Fruit fly (Drosophila melanogaster) whole organism, embryonic: ENCODE results near the gene CAH16.

ENCODE experiments used
- Aef1 ChIP-seq: fragments of 200-800 bp; sonication (Bioruptor generic); IDR thresholded peaks from 3 replicates; pipeline ENCODE4 v1.3.6; 2022; ENCODE audit warnings: missing biosample characterization, missing genetic modification characterization
- CG11093 ChIP-seq: fragments of 200-800 bp; sonication (Bioruptor generic); IDR thresholded peaks from 3 replicates; pipeline ENCODE4 v1.3.6; 2022; ENCODE audit warnings: missing biosample characterization, missing genetic modification characterization
- CG12219 ChIP-seq: fragments of 200-800 bp; sonication (Bioruptor generic); optimal IDR thresholded peaks from 3 replicates; lab custom pipeline; 2018; ENCODE audit warnings: missing biosample characterization, mild to moderate bottlenecking, missing genetic modification characterization
- CG12659 ChIP-seq: fragments of 200-800 bp; sonication (Bioruptor generic); optimal IDR thresholded peaks from 3 replicates; lab custom pipeline; 2017; ENCODE audit warnings: mild to moderate bottlenecking, missing biosample characterization, missing genetic modification reagents, missing genetic modification characterization
- CG12744 ChIP-seq: fragments of 200-800 bp; sonication (Bioruptor generic); optimal IDR thresholded peaks from 2 replicates; lab custom pipeline; 2016; ENCODE audit warnings: missing biosample characterization, missing genetic modification characterization
- CG13775 ChIP-seq: fragments of 200-800 bp; sonication (Bioruptor generic); optimal IDR thresholded peaks from 3 replicates; lab custom pipeline; 2017; ENCODE audit warnings: missing biosample characterization, mild to moderate bottlenecking, missing genetic modification characterization
- CG14050 ChIP-seq: fragments of 200-800 bp; sonication (Bioruptor generic); IDR thresholded peaks from 3 replicates; pipeline ENCODE4 v1.3.6; 2022; ENCODE audit warnings: missing biosample characterization, missing genetic modification characterization
- CG14710 ChIP-seq: fragments of 200-800 bp; sonication (Bioruptor generic); optimal IDR thresholded peaks from 3 replicates; lab custom pipeline; 2019; ENCODE audit warnings: missing biosample characterization, mild to moderate bottlenecking, missing genetic modification characterization, moderate library complexity
- CG16779 ChIP-seq: fragments of 200-800 bp; sonication (Bioruptor generic); IDR thresholded peaks from 2 replicates; pipeline ENCODE4 v1.3.6; 2022; ENCODE audit warnings: missing biosample characterization, missing genetic modification characterization
- CG17612 ChIP-seq: fragments of 200-800 bp; sonication (Bioruptor generic); IDR thresholded peaks from 2 replicates; pipeline ENCODE4 v1.3.6; 2022; ENCODE audit warnings: missing biosample characterization, missing genetic modification characterization
- CG17802 ChIP-seq: fragments of 200-800 bp; sonication (Bioruptor generic); optimal IDR thresholded peaks from 2 replicates; lab custom pipeline; 2018; ENCODE audit warnings: missing biosample characterization, mild to moderate bottlenecking, missing genetic modification characterization, moderate library complexity
- CG18011 ChIP-seq: fragments of 200-800 bp; sonication (Bioruptor generic); optimal IDR thresholded peaks from 2 replicates; lab custom pipeline; 2017; ENCODE audit warnings: missing biosample characterization, missing genetic modification characterization, mild to moderate bottlenecking, moderate library complexity, missing genotype
- CG18599 ChIP-seq: fragments of 200-800 bp; sonication (Bioruptor generic); optimal IDR thresholded peaks from 3 replicates; lab custom pipeline; 2017; ENCODE audit warnings: missing biosample characterization, missing genetic modification characterization, mild to moderate bottlenecking, moderate library complexity, missing genetic modification reagents
- CG2116 ChIP-seq: fragments of 200-800 bp; sonication (Bioruptor generic); optimal IDR thresholded peaks from 3 replicates; lab custom pipeline; 2018; ENCODE audit warnings: missing biosample characterization, mild to moderate bottlenecking, missing genetic modification characterization
- CG2199 ChIP-seq: fragments of 200-800 bp; sonication (Bioruptor generic); IDR thresholded peaks from 3 replicates; pipeline ENCODE4 v1.3.6; 2022; ENCODE audit warnings: missing biosample characterization, missing genetic modification characterization
- CG31365 ChIP-seq: fragments of 200-800 bp; sonication (Bioruptor generic); optimal IDR thresholded peaks from 2 replicates; lab custom pipeline; 2018; ENCODE audit warnings: missing biosample characterization, mild to moderate bottlenecking, missing genetic modification characterization
- CG32767 ChIP-seq: fragments of 200-800 bp; sonication (Bioruptor generic); IDR thresholded peaks from 2 replicates; pipeline ENCODE4 v1.3.6; 2022; ENCODE audit warnings: missing biosample characterization, missing genetic modification characterization
- CG43689 ChIP-seq: fragments of 200-800 bp; sonication (Bioruptor generic); IDR thresholded peaks from 2 replicates; pipeline ENCODE4 v1.3.6; 2022; ENCODE audit warnings: missing biosample characterization, missing genetic modification characterization
- CG4404 ChIP-seq: fragments of 200-800 bp; sonication (Bioruptor generic); IDR thresholded peaks from 2 replicates; pipeline ENCODE4 v1.3.6; 2022; ENCODE audit warnings: missing biosample characterization, missing genetic modification characterization
- CG6683 ChIP-seq: fragments of 200-800 bp; sonication (Bioruptor generic); optimal IDR thresholded peaks from 2 replicates; lab custom pipeline; 2017; ENCODE audit warnings: missing biosample characterization, mild to moderate bottlenecking, missing genetic modification characterization, missing genetic modification reagents
- CG7372 ChIP-seq: fragments of 200-800 bp; sonication (Bioruptor generic); IDR thresholded peaks from 2 replicates; pipeline ENCODE4 v1.3.6; 2022; ENCODE audit warnings: missing biosample characterization, missing genetic modification characterization
- CG8359 ChIP-seq: fragments of 200-800 bp; sonication (Bioruptor generic); optimal IDR thresholded peaks from 2 replicates; lab custom pipeline; 2017; ENCODE audit warnings: missing biosample characterization, mild to moderate bottlenecking, missing genetic modification characterization, borderline replicate concordance
- CG8388 ChIP-seq: fragments of 200-800 bp; sonication (Bioruptor generic); optimal IDR thresholded peaks from 2 replicates; lab custom pipeline; 2019; ENCODE audit warnings: missing biosample characterization, mild to moderate bottlenecking, missing genetic modification characterization, moderate library complexity
- CG8765 ChIP-seq: fragments of 200-800 bp; sonication (Bioruptor generic); IDR thresholded peaks from 2 replicates; pipeline ENCODE4 v1.3.6; 2022; ENCODE audit warnings: missing biosample characterization, missing genetic modification characterization
- CG9215 ChIP-seq: fragments of 200-800 bp; sonication (Bioruptor generic); IDR thresholded peaks from 2 replicates; pipeline ENCODE4 v1.3.6; 2022; ENCODE audit warnings: missing biosample characterization, missing genetic modification characterization
- CG9437 ChIP-seq: fragments of 200-800 bp; sonication (Bioruptor generic); optimal IDR thresholded peaks from 2 replicates; lab custom pipeline; 2018; ENCODE audit warnings: missing biosample characterization, mild to moderate bottlenecking, missing genetic modification characterization
- Dip2 ChIP-seq: fragments of 200-800 bp; sonication (Bioruptor generic); IDR thresholded peaks from 2 replicates; pipeline ENCODE4 v1.3.6; 2022; ENCODE audit warnings: missing biosample characterization, missing genetic modification characterization
- Lpt ChIP-seq: fragments of >200 bp; optimal IDR thresholded peaks from 2 replicates; lab custom pipeline; 2018; ENCODE audit warnings: missing biosample characterization, missing genetic modification characterization
- Rfx ChIP-seq: fragments of 200-800 bp; sonication (Bioruptor generic); IDR thresholded peaks from 2 replicates; pipeline ENCODE4 v1.3.6; 2022; ENCODE audit warnings: missing biosample characterization, missing genetic modification characterization
- Rx ChIP-seq: fragments of 200-800 bp; sonication (Bioruptor generic); IDR thresholded peaks from 2 replicates; pipeline ENCODE4 v1.3.6; 2022; ENCODE audit warnings: missing biosample characterization, missing genetic modification characterization
- Side ChIP-seq: fragments of 200-800 bp; sonication (Bioruptor generic); optimal IDR thresholded peaks from 2 replicates; lab custom pipeline; 2016; ENCODE audit warnings: missing biosample characterization, missing genetic modification characterization
- Sox100B ChIP-seq: fragments of 200-800 bp; sonication (Bioruptor generic); optimal IDR thresholded peaks from 3 replicates; lab custom pipeline; 2018; ENCODE audit warnings: missing biosample characterization, mild to moderate bottlenecking, missing genetic modification characterization
- Sry-β ChIP-seq: fragments of 200-800 bp; sonication (Bioruptor generic); optimal IDR thresholded peaks from 2 replicates; lab custom pipeline; 2018; ENCODE audit warnings: missing biosample characterization, mild to moderate bottlenecking, missing genetic modification characterization, moderate library complexity
- Xbp1 ChIP-seq: fragments of 200-800 bp; sonication (Bioruptor generic); optimal IDR thresholded peaks from 3 replicates; lab custom pipeline; 2016; ENCODE audit warnings: missing biosample characterization, mild to moderate bottlenecking, missing genetic modification characterization
- amos ChIP-seq: fragments of 200-800 bp; sonication (Bioruptor generic); IDR thresholded peaks from 2 replicates; pipeline ENCODE4 v1.3.6; 2022; ENCODE audit warnings: missing biosample characterization, missing genetic modification characterization; ENCODE audit not compliant: partially characterized antibody
- ash1 ChIP-seq: fragments of 200-800 bp; sonication (Bioruptor generic); optimal IDR thresholded peaks from 2 replicates; lab custom pipeline; 2018; ENCODE audit warnings: missing biosample characterization, mild to moderate bottlenecking, missing genetic modification characterization
- bigmax ChIP-seq: fragments of 200-800 bp; sonication (Bioruptor generic); optimal IDR thresholded peaks from 2 replicates; lab custom pipeline; 2018; ENCODE audit warnings: missing biosample characterization, mild to moderate bottlenecking, missing genetic modification characterization
- cato ChIP-seq: fragments of 200-800 bp; sonication (Bioruptor generic); optimal IDR thresholded peaks from 2 replicates; lab custom pipeline; 2016; ENCODE audit warnings: missing biosample characterization, missing genetic modification characterization, borderline replicate concordance
- croc ChIP-seq: fragments of 200-800 bp; sonication (Bioruptor generic); conservative IDR thresholded peaks from 3 replicates; pipeline ENCODE4 v1.3.6; 2022; ENCODE audit warnings: missing biosample characterization, missing genetic modification characterization
- cwo ChIP-seq: fragments of 200-800 bp; sonication (Bioruptor generic); optimal IDR thresholded peaks from 3 replicates; lab custom pipeline; 2017; ENCODE audit warnings: missing biosample characterization, missing genetic modification characterization, mild to moderate bottlenecking, moderate library complexity, missing genetic modification reagents
- esg ChIP-seq: fragments of 200-800 bp; sonication (Bioruptor generic); conservative IDR thresholded peaks from 2 replicates; pipeline ENCODE4 v1.3.6; 2022; ENCODE audit warnings: missing biosample characterization, missing genetic modification characterization
- lmd ChIP-seq: fragments of 200-800 bp; sonication (Bioruptor generic); IDR thresholded peaks from 2 replicates; pipeline ENCODE4 v1.3.6; 2022; ENCODE audit warnings: missing biosample characterization, missing genetic modification characterization
- nom ChIP-seq: fragments of 200-800 bp; sonication (Bioruptor generic); optimal IDR thresholded peaks from 2 replicates; lab custom pipeline; 2017; ENCODE audit warnings: missing biosample characterization, missing genetic modification characterization, mild to moderate bottlenecking, moderate library complexity, missing genetic modification reagents
- pfk ChIP-seq: fragments of 200-800 bp; sonication (Bioruptor generic); optimal IDR thresholded peaks from 2 replicates; lab custom pipeline; 2018; ENCODE audit warnings: missing biosample characterization, mild to moderate bottlenecking, missing genetic modification characterization, moderate library complexity
- sens-2 ChIP-seq: fragments of 200-800 bp; sonication (Bioruptor generic); IDR thresholded peaks from 2 replicates; pipeline ENCODE4 v1.3.6; 2022; ENCODE audit warnings: missing biosample characterization, missing genetic modification characterization
- unpg ChIP-seq: fragments of 200-800 bp; sonication (Bioruptor generic); optimal IDR thresholded peaks from 3 replicates; lab custom pipeline; 2018; ENCODE audit warnings: missing biosample characterization, mild to moderate bottlenecking, missing genetic modification characterization, moderate library complexity
- vvl ChIP-seq: fragments of 200-800 bp; sonication (Bioruptor generic); IDR thresholded peaks from 2 replicates; pipeline ENCODE4 v1.3.6; 2022; ENCODE audit warnings: missing biosample characterization, missing genetic modification characterization
- wek ChIP-seq: fragments of 200-800 bp; sonication (Bioruptor generic); optimal IDR thresholded peaks from 3 replicates; lab custom pipeline; 2018; ENCODE audit warnings: missing biosample characterization, mild to moderate bottlenecking, missing genetic modification characterization, moderate library complexity
- z ChIP-seq: fragments of 200-800 bp; sonication (Bioruptor generic); IDR thresholded peaks from 3 replicates; pipeline ENCODE4 v1.3.6; 2022; ENCODE audit warnings: missing biosample characterization, missing genetic modification characterization

The CAH16 gene

dm6 chr3R:31308855-31309646 is 49.0 kb downstream of the CAH16 start (continued):
- no peak for TF ChIP-seq ash1 (GFP tag; lab: Kevin White, UChicago)
- peak; percentile 27 for TF ChIP-seq CG18599 (GFP tag; lab: Kevin White, UChicago)
- no peak for TF ChIP-seq CG32767 (GFP tag; lab: Robert Waterston, UW)
- TF ChIP-seq CG6683 (GFP tag; lab: Kevin White, UChicago): no peak
- TF ChIP-seq esg (GFP tag; lab: Robert Waterston, UW): no peak
- no peak for TF ChIP-seq Aef1
- no peak for TF ChIP-seq CG12744 (GFP tag; lab: Kevin White, UChicago)
- no peak for TF ChIP-seq nom (GFP tag; lab: Kevin White, UChicago)
- TF ChIP-seq Rfx (GFP tag; lab: Robert Waterston, UW): no peak
- TF ChIP-seq wek (GFP tag; lab: Kevin White, UChicago): peak; percentile 68
- TF ChIP-seq cwo: no peak
- TF ChIP-seq Sry-β: peak; percentile 5
- no peak for TF ChIP-seq cato (GFP tag; lab: Kevin White, UChicago)
- TF ChIP-seq sens-2 (GFP tag; lab: Robert Waterston, UW): no peak
- no peak for TF ChIP-seq CG2199 (GFP tag; lab: Robert Waterston, UW)
- TF ChIP-seq CG7372: no peak
- TF ChIP-seq CG9437 (GFP tag; lab: Kevin White, UChicago): no peak
- TF ChIP-seq z (GFP tag; lab: Robert Waterston, UW): no peak
- TF ChIP-seq vvl (GFP tag; lab: Robert Waterston, UW): peak; percentile 57
- TF ChIP-seq Sox100B: peak; percentile 52
- no peak for TF ChIP-seq bigmax
- peak; percentile 22 for TF ChIP-seq CG8388
- TF ChIP-seq Lpt (GFP tag; lab: Kevin White, UChicago): no peak
- no peak for TF ChIP-seq Xbp1 (GFP tag; lab: Kevin White, UChicago)
- peak; percentile 50 for TF ChIP-seq unpg (GFP tag; lab: Kevin White, UChicago)
- peak; percentile 45 for TF ChIP-seq CG12219 (GFP tag; lab: Kevin White, UChicago)
- no peak for TF ChIP-seq CG31365 (tag; lab: Kevin White, UChicago)
- TF ChIP-seq CG14710 (tag; lab: Kevin White, UChicago): peak; percentile 63
- TF ChIP-seq CG11093 (GFP tag; lab: Robert Waterston, UW): no peak; the same call in 2 of the 3 replicates
- TF ChIP-seq CG12659: no peak
- no peak for TF ChIP-seq CG8765
- TF ChIP-seq CG2116 (GFP tag; lab: Kevin White, UChicago): peak; percentile 10
- TF ChIP-seq lmd (GFP tag; lab: Robert Waterston, UW): no peak
- no peak for TF ChIP-seq amos (GFP tag; lab: Robert Waterston, UW)
- no peak for TF ChIP-seq CG17612
- TF ChIP-seq CG14050: no peak
- TF ChIP-seq Rx (GFP tag; lab: Robert Waterston, UW): no peak
- TF ChIP-seq CG43689: 0 out of 2 replicates have a peak, but pooled peaks have one; percentile 12
- TF ChIP-seq CG13775 (GFP tag; lab: Kevin White, UChicago): no peak
- no peak for TF ChIP-seq CG8359 (GFP tag; lab: Kevin White, UChicago)
- no peak for TF ChIP-seq CG4404 (GFP tag; lab: Robert Waterston, UW)
- TF ChIP-seq Side (GFP tag; lab: Kevin White, UChicago): peak; percentile 25
- TF ChIP-seq CG16779: no peak
- TF ChIP-seq CG17802 (tag; lab: Kevin White, UChicago): no peak
- no peak for TF ChIP-seq pfk
- TF ChIP-seq croc (GFP tag; lab: Robert Waterston, UW): no peak; the same call in 2 of the 3 replicates
- no peak for TF ChIP-seq Dip2 (GFP tag; lab: Robert Waterston, UW)
- TF ChIP-seq CG9215 (GFP tag; lab: Robert Waterston, UW): no peak
- TF ChIP-seq CG18011 (GFP tag; lab: Kevin White, UChicago): no peak
